Fruit fly (Drosophila melanogaster): ENCODE data around the gene mthl10.

- no peak for TF ChIP-seq C15 (GFP tag; IDR thresholded peaks at IDR 0.05)
- no peak for TF ChIP-seq CG12104 (GFP tag; optimal IDR thresholded peaks at IDR 0.05)
- no peak for TF ChIP-seq lola (GFP tag; optimal IDR thresholded peaks at IDR 0.05)
- no peak for TF ChIP-seq CG17186 (GFP tag; optimal IDR thresholded peaks at IDR 0.05)
These were observed 42.6 kb downstream of the mthl10 start for dm6 chr3L:299952-300605.
